Fruit fly (Drosophila melanogaster) whole organism, embryonic: ENCODE measurements around the gene CG33947.

ENCODE experiments used
- B-H2 ChIP-seq: fragments of 200-800 bp; sonication (Bioruptor generic); optimal IDR thresholded peaks from 2 replicates; lab custom pipeline; 2018; ENCODE audit warnings: missing biosample characterization, mild to moderate bottlenecking, missing genetic modification characterization
- CG11504 ChIP-seq: fragments of 200-800 bp; sonication (Bioruptor generic); optimal IDR thresholded peaks from 3 replicates; lab custom pipeline; 2019; ENCODE audit warnings: missing biosample characterization, mild to moderate bottlenecking, missing genetic modification characterization, moderate library complexity
- CG12299 ChIP-seq: fragments of 200-800 bp; sonication (Bioruptor generic); optimal IDR thresholded peaks from 2 replicates; lab custom pipeline; 2018; ENCODE audit warnings: missing biosample characterization, mild to moderate bottlenecking, missing genetic modification characterization
- CG12942 ChIP-seq: fragments of 200-800 bp; sonication (Bioruptor generic); optimal IDR thresholded peaks from 3 replicates; lab custom pipeline; 2016; ENCODE audit warnings: missing biosample characterization, missing genetic modification characterization
- CG15011 ChIP-seq: fragments of 200-800 bp; sonication (Bioruptor generic); optimal IDR thresholded peaks from 3 replicates; lab custom pipeline; 2018; ENCODE audit warnings: missing biosample characterization, mild to moderate bottlenecking, missing genetic modification characterization
- CG16813 ChIP-seq: fragments of 200-800 bp; sonication (Bioruptor generic); IDR thresholded peaks from 3 replicates; pipeline ENCODE4 v1.3.6; 2022; ENCODE audit warnings: missing biosample characterization, missing genetic modification characterization; ENCODE audit not compliant: partially characterized antibody
- CG17612 ChIP-seq: fragments of 200-800 bp; sonication (Bioruptor generic); IDR thresholded peaks from 2 replicates; pipeline ENCODE4 v1.3.6; 2022; ENCODE audit warnings: missing biosample characterization, missing genetic modification characterization
- CG2120 ChIP-seq: fragments of 200-800 bp; sonication (Bioruptor generic); optimal IDR thresholded peaks from 3 replicates; lab custom pipeline; 2016; ENCODE audit warnings: missing biosample characterization, missing genetic modification characterization
- CG3847 ChIP-seq: fragments of 200-800 bp; sonication (Bioruptor generic); IDR thresholded peaks from 2 replicates; pipeline ENCODE4 v1.3.6; 2022; ENCODE audit warnings: missing biosample characterization, missing genetic modification characterization
- CG6683 ChIP-seq: fragments of 200-800 bp; sonication (Bioruptor generic); optimal IDR thresholded peaks from 2 replicates; lab custom pipeline; 2017; ENCODE audit warnings: missing biosample characterization, mild to moderate bottlenecking, missing genetic modification characterization, missing genetic modification reagents
- CG7372 ChIP-seq: fragments of 200-800 bp; sonication (Bioruptor generic); IDR thresholded peaks from 2 replicates; pipeline ENCODE4 v1.3.6; 2022; ENCODE audit warnings: missing biosample characterization, missing genetic modification characterization
- CG7839 ChIP-seq: fragments of 200-800 bp; sonication (Bioruptor generic); optimal IDR thresholded peaks from 3 replicates; lab custom pipeline; 2018; ENCODE audit warnings: missing biosample characterization, mild to moderate bottlenecking, missing genetic modification characterization, moderate library complexity
- CG8089 ChIP-seq: fragments of 200-800 bp; sonication (Bioruptor generic); optimal IDR thresholded peaks from 3 replicates; lab custom pipeline; 2016; ENCODE audit warnings: missing biosample characterization, missing genetic modification characterization
- CG8290 ChIP-seq, 3 experiments: fragments of 200-800 bp; sonication (Bioruptor generic); optimal IDR thresholded peaks; 2 replicates each; lab custom pipeline; 2016 to 2019; ENCODE audit warnings: missing biosample characterization in 3 of 3, missing genetic modification characterization in 3 of 3, mild to moderate bottlenecking in 2 of 3, moderate library complexity in 1 of 3
- CG8765 ChIP-seq: fragments of 200-800 bp; sonication (Bioruptor generic); IDR thresholded peaks from 2 replicates; pipeline ENCODE4 v1.3.6; 2022; ENCODE audit warnings: missing biosample characterization, missing genetic modification characterization
- CG9215 ChIP-seq: fragments of 200-800 bp; sonication (Bioruptor generic); IDR thresholded peaks from 2 replicates; pipeline ENCODE4 v1.3.6; 2022; ENCODE audit warnings: missing biosample characterization, missing genetic modification characterization
- Dbx ChIP-seq: fragments of 200-800 bp; sonication (Bioruptor generic); IDR thresholded peaks from 3 replicates; pipeline ENCODE4 v1.3.6; 2022; ENCODE audit warnings: missing biosample characterization, missing genetic modification characterization
- Doc3 ChIP-seq: fragments of 200-800 bp; sonication (Bioruptor generic); IDR thresholded peaks from 3 replicates; pipeline ENCODE4 v1.3.6; 2022; ENCODE audit warnings: missing biosample characterization, missing genetic modification characterization; ENCODE audit not compliant: partially characterized antibody
- Fer2 ChIP-seq: fragments of 200-800 bp; sonication (Bioruptor generic); optimal IDR thresholded peaks from 2 replicates; lab custom pipeline; 2018; ENCODE audit warnings: missing biosample characterization, mild to moderate bottlenecking, missing genetic modification characterization, moderate library complexity
- Hmx ChIP-seq: fragments of 200-800 bp; sonication (Bioruptor generic); optimal IDR thresholded peaks from 2 replicates; lab custom pipeline; 2016; ENCODE audit warnings: missing biosample characterization, missing genetic modification characterization
- Hr3 ChIP-seq: fragments of 200-800 bp; sonication (Bioruptor generic); optimal IDR thresholded peaks from 3 replicates; lab custom pipeline; 2016; ENCODE audit warnings: missing biosample characterization, missing genetic modification characterization
- Hr39 ChIP-seq: fragments of >200 bp; optimal IDR thresholded peaks from 2 replicates; lab custom pipeline; 2017
- Hsf ChIP-seq: fragments of 200-800 bp; sonication (Bioruptor generic); optimal IDR thresholded peaks from 3 replicates; lab custom pipeline; 2016; ENCODE audit warnings: missing biosample characterization, missing genetic modification characterization
- Ptx1 ChIP-seq: fragments of 200-800 bp; sonication (Bioruptor generic); IDR thresholded peaks from 2 replicates; pipeline ENCODE4 v1.3.6; 2022; ENCODE audit warnings: missing biosample characterization, missing genetic modification characterization
- Ravus ChIP-seq: fragments of 200-800 bp; sonication (Bioruptor generic); IDR thresholded peaks from 2 replicates; pipeline ENCODE4 v1.3.6; 2022; ENCODE audit warnings: missing biosample characterization, missing genetic modification characterization
- Rfx ChIP-seq: fragments of 200-800 bp; sonication (Bioruptor generic); IDR thresholded peaks from 2 replicates; pipeline ENCODE4 v1.3.6; 2022; ENCODE audit warnings: missing biosample characterization, missing genetic modification characterization
- Scr ChIP-seq: fragments of 200-800 bp; sonication (Bioruptor generic); IDR thresholded peaks from 2 replicates; pipeline ENCODE4 v1.3.6; 2022; ENCODE audit warnings: missing biosample characterization, missing genetic modification characterization; ENCODE audit not compliant: partially characterized antibody
- Sry-δ ChIP-seq: fragments of 200-800 bp; sonication (Bioruptor generic); optimal IDR thresholded peaks from 2 replicates; lab custom pipeline; 2016; ENCODE audit warnings: missing biosample characterization, missing genetic modification characterization
- Taf1 ChIP-seq: fragments of 200-800 bp; sonication (Bioruptor generic); IDR thresholded peaks from 2 replicates; pipeline ENCODE4 v1.3.6; 2022; ENCODE audit warnings: missing biosample characterization, missing genetic modification characterization
- Usf ChIP-seq: fragments of 200-800 bp; sonication (Bioruptor generic); optimal IDR thresholded peaks from 2 replicates; lab custom pipeline; 2017; ENCODE audit warnings: missing genotype, missing biosample characterization, missing genetic modification characterization
- Xbp1 ChIP-seq: fragments of 200-800 bp; sonication (Bioruptor generic); optimal IDR thresholded peaks from 3 replicates; lab custom pipeline; 2016; ENCODE audit warnings: missing biosample characterization, mild to moderate bottlenecking, missing genetic modification characterization
- Xrp1 ChIP-seq: fragments of 200-800 bp; sonication (Bioruptor generic); IDR thresholded peaks from 2 replicates; pipeline ENCODE4 v1.3.6; 2022; ENCODE audit warnings: missing biosample characterization, missing genetic modification characterization
- ac ChIP-seq: fragments of 200-800 bp; sonication (Bioruptor generic); optimal IDR thresholded peaks from 3 replicates; lab custom pipeline; 2017; ENCODE audit warnings: missing biosample characterization, mild to moderate bottlenecking, missing genetic modification characterization
- bab2 ChIP-seq: fragments of 200-800 bp; sonication (Bioruptor generic); optimal IDR thresholded peaks from 2 replicates; lab custom pipeline; 2016; ENCODE audit warnings: missing biosample characterization, missing genetic modification characterization
- bcd ChIP-seq: fragments of 200-800 bp; sonication (Bioruptor generic); optimal IDR thresholded peaks from 2 replicates; lab custom pipeline; 2017; ENCODE audit warnings: missing biosample characterization, mild to moderate bottlenecking, missing genetic modification characterization
- cas ChIP-seq: fragments of 200-800 bp; sonication (Bioruptor generic); IDR thresholded peaks from 2 replicates; pipeline ENCODE4 v1.3.6; 2022; ENCODE audit warnings: missing biosample characterization, missing genetic modification characterization
- caup ChIP-seq: fragments of 200-800 bp; sonication (Bioruptor generic); optimal IDR thresholded peaks from 3 replicates; lab custom pipeline; 2017; ENCODE audit warnings: missing biosample characterization, mild to moderate bottlenecking, missing genetic modification characterization, moderate library complexity; ENCODE audit not compliant: severe bottlenecking
- cg ChIP-seq: fragments of 200-800 bp; sonication (Bioruptor generic); optimal IDR thresholded peaks from 3 replicates; lab custom pipeline; 2019; ENCODE audit warnings: missing biosample characterization, mild to moderate bottlenecking, missing genetic modification characterization, moderate library complexity
- crol ChIP-seq: fragments of 200-800 bp; sonication (Bioruptor generic); IDR thresholded peaks from 2 replicates; pipeline ENCODE4 v1.3.6; 2022; ENCODE audit warnings: missing biosample characterization, missing genetic modification characterization
- dan ChIP-seq: fragments of 200-800 bp; sonication (Bioruptor generic); IDR thresholded peaks from 2 replicates; pipeline ENCODE4 v1.3.6; 2022; ENCODE audit warnings: missing biosample characterization, missing genetic modification characterization
- fd3F ChIP-seq: fragments of 200-800 bp; sonication (Bioruptor generic); optimal IDR thresholded peaks from 2 replicates; lab custom pipeline; 2018; ENCODE audit warnings: missing biosample characterization, mild to moderate bottlenecking, missing genetic modification characterization, moderate library complexity
- fd64A ChIP-seq: fragments of 200-800 bp; sonication (Bioruptor generic); optimal IDR thresholded peaks from 3 replicates; lab custom pipeline; 2018; ENCODE audit warnings: missing biosample characterization, mild to moderate bottlenecking, missing genetic modification characterization
- gcm ChIP-seq: fragments of 200-800 bp; sonication (Bioruptor generic); optimal IDR thresholded peaks from 2 replicates; lab custom pipeline; 2019; ENCODE audit warnings: missing biosample characterization, mild to moderate bottlenecking, missing genetic modification characterization, moderate library complexity
- ham ChIP-seq: fragments of 200-800 bp; sonication (Bioruptor generic); IDR thresholded peaks from 2 replicates; pipeline ENCODE4 v1.3.6; 2022; ENCODE audit warnings: missing biosample characterization, missing genetic modification characterization
- shn ChIP-seq: fragments of 200-800 bp; sonication (Bioruptor generic); optimal IDR thresholded peaks from 3 replicates; lab custom pipeline; 2016; ENCODE audit warnings: missing biosample characterization, missing genetic modification characterization
- ssp ChIP-seq: fragments of 200-800 bp; sonication (Bioruptor generic); IDR thresholded peaks from 2 replicates; pipeline ENCODE4 v1.3.6; 2022; ENCODE audit warnings: missing biosample characterization, missing genetic modification characterization
- tna ChIP-seq: fragments of 200-800 bp; sonication (Bioruptor generic); IDR thresholded peaks from 2 replicates; pipeline ENCODE4 v1.3.6; 2022; ENCODE audit warnings: missing biosample characterization, missing genetic modification characterization; ENCODE audit not compliant: partially characterized antibody
- usp ChIP-seq: fragments of >200 bp; optimal IDR thresholded peaks from 2 replicates; lab custom pipeline; 2017; ENCODE audit warnings: missing biosample characterization, missing genetic modification characterization
- wdn ChIP-seq: fragments of 200-800 bp; sonication (Bioruptor generic); IDR thresholded peaks from 2 replicates; pipeline ENCODE4 v1.3.6; 2022; ENCODE audit warnings: missing biosample characterization, missing genetic modification characterization
- wor ChIP-seq: fragments of 200-800 bp; sonication (Bioruptor generic); IDR thresholded peaks from 2 replicates; pipeline ENCODE4 v1.3.6; 2022; ENCODE audit warnings: missing biosample characterization, missing genetic modification characterization

Gene CG33947

DNA sequence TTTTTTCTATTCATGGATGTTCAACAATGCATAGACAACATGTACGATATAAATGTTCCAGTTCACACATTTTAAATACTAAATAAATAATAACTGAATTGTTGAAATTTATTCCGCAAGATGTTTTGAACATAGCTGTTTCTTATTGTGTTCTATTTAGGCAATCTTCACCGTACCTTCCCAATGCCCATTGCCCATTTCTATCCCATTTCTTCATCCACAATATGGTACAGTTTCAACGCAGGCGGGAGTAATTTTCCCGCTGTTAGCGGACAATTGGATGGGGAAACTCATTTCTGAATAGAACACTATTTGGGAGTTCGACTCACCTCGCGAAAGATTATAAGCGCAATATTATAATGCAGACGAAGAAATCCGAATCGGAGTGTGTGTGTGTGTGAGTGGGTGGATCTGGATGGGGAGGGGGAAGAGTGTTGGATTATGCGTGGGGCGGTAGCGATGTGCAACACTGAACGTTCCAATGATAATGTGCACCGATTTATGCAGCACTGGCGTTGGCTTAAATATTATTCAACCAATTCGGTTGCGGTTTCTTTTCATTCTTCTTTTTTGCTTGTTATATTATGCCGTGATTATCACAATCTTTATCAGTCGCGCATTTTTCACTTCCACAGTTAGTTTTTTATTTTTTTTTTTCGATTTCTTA is 4.2 kb upstream of the CG33947 start (continued):
- TF ChIP-seq wor (GFP tag; lab: Robert Waterston, UW) (no peak), cg (GFP tag; lab: Kevin White, UChicago) (no peak), fd3F (no peak), CG6683 (GFP tag; lab: Kevin White, UChicago) (no peak), CG17612 (GFP tag; lab: Robert Waterston, UW) (no peak), ham (GFP tag; lab: Robert Waterston, UW) (no peak), Usf (GFP tag; lab: Kevin White, UChicago) (no peak), usp (GFP tag; lab: Kevin White, UChicago) (no peak), CG12942 (peak; percentile 39), CG8089 (GFP tag; lab: Kevin White, UChicago) (peak; percentile 34), tna (GFP tag; lab: Robert Waterston, UW) (no peak), CG11504 (peak; percentile 7), CG16813 (GFP tag; lab: Robert Waterston, UW) (0 out of 3 replicates have a peak, but pooled peaks have one; percentile 30), crol (peak; percentile 86), CG15011 (GFP tag; lab: Kevin White, UChicago) (no peak), CG9215 (GFP tag; lab: Robert Waterston, UW) (0 out of 2 replicates have a peak, but pooled peaks have one; percentile 6), CG3847 (GFP tag; lab: Robert Waterston, UW) (peak; percentile 80), Scr (GFP tag; lab: Robert Waterston, UW) (peak; percentile 45; the same call in 1 of the 2 replicates), Ravus (GFP tag; lab: Robert Waterston, UW) (no peak), wdn (GFP tag; lab: Robert Waterston, UW) (no peak), Doc3 (GFP tag; lab: Robert Waterston, UW) (no peak), Taf1 (GFP tag; lab: Robert Waterston, UW) (0 out of 2 replicates have a peak, but pooled peaks have one; percentile 21), CG2120 (GFP tag; lab: Kevin White, UChicago) (peak; percentile 48), CG12299 (no peak), Xrp1 (GFP tag; lab: Robert Waterston, UW) (peak; percentile 57; the same call in 1 of the 2 replicates), CG7839 (tag; lab: Kevin White, UChicago) (peak; percentile 43), Fer2 (no peak), ac (GFP tag; lab: Kevin White, UChicago) (no peak), bcd (GFP tag; lab: Kevin White, UChicago) (peak; percentile 43), Ptx1 (GFP tag; lab: Robert Waterston, UW) (peak; percentile 30; the same call in 1 of the 2 replicates), dan (GFP tag; lab: Robert Waterston, UW) (no peak), Sry-δ (peak; percentile 53), CG7372 (no peak), caup (GFP tag; lab: Kevin White, UChicago) (peak; percentile 63), cas (GFP tag; lab: Robert Waterston, UW) (no peak), B-H2 (GFP tag; lab: Kevin White, UChicago) (no peak), CG8765 (GFP tag; lab: Robert Waterston, UW) (no peak), shn (peak; percentile 51), Hr3 (GFP tag; lab: Kevin White, UChicago) (no peak), Dbx (GFP tag; lab: Robert Waterston, UW) (0 out of 3 replicates have a peak, but pooled peaks have one; percentile 53), gcm (no peak), Xbp1 (GFP tag; lab: Kevin White, UChicago) (peak; percentile 51), Hmx (GFP tag; lab: Kevin White, UChicago) (no peak), bab2 (peak; percentile 4), Rfx (GFP tag; lab: Robert Waterston, UW) (peak; percentile 53), fd64A (GFP tag; lab: Kevin White, UChicago) (no peak), CG8290 (GFP tag; optimal IDR thresholded peaks at IDR 0.05; lab: Kevin White, UChicago) (peak; percentile 80), CG8290 (tag; optimal IDR thresholded peaks at IDR 0.05; lab: Kevin White, UChicago) (peak; percentile 55 to 78), ssp (GFP tag; lab: Robert Waterston, UW) (no peak), Hr39 (lab: Kevin White, UChicago) (no peak), Hsf (GFP tag; lab: Kevin White, UChicago) (peak; percentile 57)
